Worm (Caenorhabditis elegans) whole organism, young adult: ENCODE measurements around the gene adh-1.

Experiments
- D2030.7 ChIP-seq: fragments of 200-800 bp; sonication (Bioruptor generic); IDR thresholded peaks from 2 replicates; pipeline ENCODE4 v1.3.6; 2022; ENCODE audit warnings: missing genetic modification reagents, missing genetic modification characterization, missing compliant biosample characterization
- aptf-3 ChIP-seq: fragments of 200-800 bp; sonication (Bioruptor generic); IDR thresholded peaks from 2 replicates; pipeline ENCODE4 v1.3.6; 2022; ENCODE audit warnings: missing genetic modification characterization, missing compliant biosample characterization
- hmg-1.2 ChIP-seq: fragments of 200-800 bp; sonication (Bioruptor generic); IDR thresholded peaks from 2 replicates; pipeline ENCODE4 v1.3.6; 2022; ENCODE audit warnings: missing genetic modification reagents, missing genetic modification characterization, missing compliant biosample characterization
- let-526 ChIP-seq: fragments of 200-800 bp; sonication (Bioruptor generic); IDR thresholded peaks from 2 replicates; pipeline ENCODE4 v1.3.6; 2022; ENCODE audit warnings: missing genetic modification reagents, missing genetic modification characterization, missing compliant biosample characterization
- lin-40 ChIP-seq: sonication (generic microtip); optimal IDR thresholded peaks from 2 replicates; lab custom pipeline; 2016; ENCODE audit warnings: missing genetic modification characterization, mild to moderate bottlenecking, missing compliant biosample characterization, missing genotype, missing genetic modification reagents
- nfya-1 ChIP-seq: sonication (generic microtip); optimal IDR thresholded peaks from 2 replicates; lab custom pipeline; 2017; ENCODE audit warnings: antibody characterized with exemption, missing compliant biosample characterization, missing genetic modification characterization, borderline replicate concordance; ENCODE audit not compliant: insufficient read depth
- repo-1 ChIP-seq: sonication (generic microtip); optimal IDR thresholded peaks from 2 replicates; lab custom pipeline; 2017; ENCODE audit warnings: mild to moderate bottlenecking, missing genetic modification characterization, missing compliant biosample characterization
- unc-130 ChIP-seq: sonication (generic microtip); optimal IDR thresholded peaks from 2 replicates; lab custom pipeline; 2016; ENCODE audit warnings: missing genetic modification reagents, missing genetic modification characterization, missing compliant biosample characterization
- ztf-6 ChIP-seq: fragments of 200-800 bp; sonication (Bioruptor generic); IDR thresholded peaks from 2 replicates; pipeline ENCODE4 v1.3.6; 2022; ENCODE audit warnings: missing genetic modification reagents, missing genetic modification characterization, missing compliant biosample characterization

DNA sequence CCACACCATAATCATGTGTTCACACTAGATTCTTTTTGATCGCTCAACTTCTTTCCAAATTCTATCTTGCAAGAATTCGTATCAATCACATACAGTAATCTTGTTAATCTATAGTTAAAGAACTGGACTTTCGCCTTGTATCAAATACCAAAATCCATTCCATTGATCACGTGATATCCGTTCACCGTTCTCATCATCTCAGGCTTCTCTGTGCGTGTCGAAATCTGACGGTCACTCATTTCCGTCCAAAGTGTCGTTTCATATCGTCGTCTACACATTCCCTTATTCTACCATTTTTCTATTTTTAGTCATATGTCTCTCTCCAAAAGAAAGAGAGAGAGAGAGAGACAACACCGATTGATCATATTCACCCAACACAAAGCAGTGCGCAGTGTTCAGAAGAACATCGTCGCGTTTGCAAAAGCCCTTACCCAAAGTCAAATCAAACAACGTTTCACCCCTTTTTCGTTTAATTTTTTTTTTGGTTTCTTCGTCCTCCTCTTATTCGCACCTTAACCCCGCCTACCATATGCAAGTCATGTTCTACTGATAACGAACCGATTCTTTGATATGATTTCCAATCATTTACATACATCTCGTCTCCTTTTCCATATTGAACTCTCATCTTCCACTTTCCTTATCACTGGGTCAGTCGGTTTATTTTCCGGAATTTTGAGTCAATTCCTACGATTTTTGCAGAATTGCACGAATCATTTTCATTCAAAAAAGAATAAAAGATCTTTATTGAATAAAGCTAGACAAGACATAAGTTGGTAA, 28.8 kb upstream of the adh-1 start:
- TF ChIP-seq ztf-6 (GFP tag; lab: Robert Waterston, UW) (no peak), let-526 (GFP tag; lab: Robert Waterston, UW) (no peak), aptf-3 (no peak), repo-1 (tag; lab: Kevin White, UChicago) (no peak), D2030.7 (GFP tag; lab: Robert Waterston, UW) (no peak), hmg-1.2 (GFP tag; lab: Robert Waterston, UW) (no peak), unc-130 (no peak), nfya-1 (tag; lab: Kevin White, UChicago) (no peak), lin-40 (tag; lab: Kevin White, UChicago) (peak; percentile 47)
